Fruit fly (Drosophila melanogaster): ENCODE data around the gene atk.

DNA sequence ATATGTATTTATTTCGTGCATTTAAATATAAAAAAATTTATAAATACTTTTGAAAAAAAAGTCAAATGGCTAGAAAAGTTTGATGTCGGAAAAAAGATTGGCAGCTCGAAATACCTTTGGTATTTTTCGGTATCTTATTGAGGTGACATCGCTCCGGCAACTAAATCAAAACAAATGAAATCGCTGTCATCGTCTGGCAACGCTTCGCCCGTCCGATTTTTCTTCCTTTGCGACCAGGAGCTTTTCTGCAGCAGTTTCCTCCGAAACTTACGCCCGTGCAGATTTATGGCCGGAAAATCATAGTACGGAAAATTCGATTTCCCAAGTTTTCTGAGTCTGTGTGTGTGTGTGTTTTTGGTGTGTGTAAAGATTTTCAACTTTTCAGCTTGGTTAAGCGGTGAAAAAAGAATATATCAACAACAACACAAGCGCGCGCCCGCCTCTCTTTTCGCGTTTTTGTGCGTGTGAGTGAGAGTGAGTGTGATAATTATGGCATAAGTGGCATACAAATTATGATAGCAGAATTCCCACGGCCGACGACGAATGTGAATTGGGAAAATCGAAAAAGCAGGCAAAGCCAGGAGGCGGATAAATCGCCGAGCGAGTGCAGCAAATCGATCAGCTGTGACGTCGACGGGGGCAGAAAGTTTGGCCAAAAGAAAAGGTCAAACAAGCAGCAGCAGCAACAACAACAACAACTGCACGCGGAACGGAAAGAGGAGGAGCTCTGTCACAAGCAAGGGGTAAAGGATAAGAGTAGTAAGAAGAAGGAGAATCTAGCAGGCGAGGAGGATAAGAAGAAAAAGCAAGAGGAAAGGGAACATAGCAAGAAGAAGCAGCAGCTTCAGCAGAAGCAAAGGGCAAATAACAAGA lies 32.7 kb upstream of the atk start, which contains the start of gene CG32425:
- no peak for TF ChIP-seq psq (optimal IDR thresholded peaks at IDR 0.05)
- TF ChIP-seq pan (optimal IDR thresholded peaks at IDR 0.05) = no peak
- TF ChIP-seq usp (GFP tag; optimal IDR thresholded peaks at IDR 0.05) = no peak
